Fruit fly (Drosophila melanogaster) ovary, adult (tissue): ENCODE data around the gene RpL24-like.
A peak's percentile ranks its signal among the peaks of the same experiment; 100 is the strongest.

Experiments used
- CG17801 ChIP-seq: fragments of 200-800 bp; optimal IDR thresholded peaks from 2 replicates; lab custom pipeline; 2019; ENCODE audit warnings: missing biosample characterization, mild to moderate bottlenecking, missing genetic modification characterization, moderate library complexity; ENCODE audit not compliant: partially characterized antibody

Gene RpL24-like

dm6 chr3R:11431395-11431977 lies at the start of gene RpL24-like, which contains the start of gene CG5276:
Gene RpL24-like, minus strand, starts transcription at chr3R:11431582.
Gene CG5276, plus strand, starts transcription at chr3R:11431738.
- peak; percentile 4 for TF ChIP-seq CG17801 (GFP tag; lab: Kevin White, UChicago)

- TF ChIP-seq CG17801 (GFP tag; lab: Kevin White, UChicago) = no peak
Observed at dm6 chr3R:11469745-11470144, 38.4 kb upstream of the RpL24-like start.

- no peak for TF ChIP-seq CG17801 (GFP tag; lab: Kevin White, UChicago)
Observed at dm6 chr3R:11467812-11468211, 36.4 kb upstream of the RpL24-like start.

- no peak for TF ChIP-seq CG17801 (GFP tag; lab: Kevin White, UChicago)
Observed at dm6 chr3R:11460502-11461358, 29.3 kb upstream of the RpL24-like start, which contains the start of gene PGRP-LB. Gene PGRP-LB, minus strand, starts transcription at chr3R:11460552.

dm6 chr3R:11458851-11459175 lies 27.4 kb upstream of the RpL24-like start:
- TF ChIP-seq CG17801 (GFP tag; lab: Kevin White, UChicago) = no peak

- no peak for TF ChIP-seq CG17801 (GFP tag; lab: Kevin White, UChicago)
Observed at dm6 chr3R:11458022-11458850, 26.9 kb upstream of the RpL24-like start.

- TF ChIP-seq CG17801 (GFP tag; lab: Kevin White, UChicago) = no peak
Observed at dm6 chr3R:11457286-11457685, 25.9 kb upstream of the RpL24-like start.

dm6 chr3R:11456539-11456938 lies 25.2 kb upstream of the RpL24-like start:
- peak; percentile 71 for TF ChIP-seq CG17801 (GFP tag; lab: Kevin White, UChicago)

dm6 chr3R:11454210-11454904 lies 23.0 kb upstream of the RpL24-like start:
- peak; percentile 59 for TF ChIP-seq CG17801 (GFP tag; lab: Kevin White, UChicago)

- no peak for TF ChIP-seq CG17801 (GFP tag; lab: Kevin White, UChicago)
Observed at dm6 chr3R:11452041-11452440, 20.7 kb upstream of the RpL24-like start.

dm6 chr3R:11451207-11451841 lies 19.9 kb upstream of the RpL24-like start, which contains the start of gene sals:
Gene sals, minus strand, starts transcription at chr3R:11451791.
- no peak for TF ChIP-seq CG17801 (GFP tag; lab: Kevin White, UChicago)

- TF ChIP-seq CG17801 (GFP tag; lab: Kevin White, UChicago) = no peak
Observed at dm6 chr3R:11449688-11450087, 18.3 kb upstream of the RpL24-like start.

dm6 chr3R:11441038-11441437 lies 9.7 kb upstream of the RpL24-like start:
- no peak for TF ChIP-seq CG17801 (GFP tag; lab: Kevin White, UChicago)

- no peak for TF ChIP-seq CG17801 (GFP tag; lab: Kevin White, UChicago)
Observed at dm6 chr3R:11437528-11437927, 6.1 kb upstream of the RpL24-like start, which contains the start of gene CG17230. Gene CG17230, plus strand, starts transcription at chr3R:11437785.
